Fruit fly (Drosophila melanogaster) whole organism, embryonic: ENCODE measurements around the gene Myo10A.
"Not testable (repeated sequence)": the region's sequence is repeated elsewhere in the genome, so short reads cannot be mapped to it uniquely, and the experiment has no call there.

Experiments
- ATbp ChIP-seq: fragments of 200-800 bp; sonication (Bioruptor generic); optimal IDR thresholded peaks from 2 replicates; lab custom pipeline; 2017; ENCODE audit warnings: missing biosample characterization, mild to moderate bottlenecking, missing genetic modification characterization, missing genetic modification reagents
- Blimp-1 ChIP-seq: fragments of 200-800 bp; sonication (Bioruptor generic); optimal IDR thresholded peaks from 3 replicates; lab custom pipeline; 2018; ENCODE audit warnings: missing biosample characterization, missing genetic modification characterization, mild to moderate bottlenecking, moderate library complexity, missing genetic modification reagents
- CG10267 ChIP-seq: fragments of 200-800 bp; sonication (Bioruptor generic); optimal IDR thresholded peaks from 2 replicates; lab custom pipeline; 2018; ENCODE audit warnings: missing biosample characterization, mild to moderate bottlenecking, missing genetic modification characterization, moderate library complexity
- CG10321 ChIP-seq: fragments of 200-800 bp; sonication (Bioruptor generic); IDR thresholded peaks from 2 replicates; pipeline ENCODE4 v1.3.6; 2022; ENCODE audit warnings: missing biosample characterization, missing genetic modification characterization
- CG10431 ChIP-seq: fragments of 200-800 bp; sonication (Bioruptor generic); optimal IDR thresholded peaks from 3 replicates; lab custom pipeline; 2018; ENCODE audit warnings: missing biosample characterization, mild to moderate bottlenecking, missing genetic modification characterization
- CG10979 ChIP-seq: fragments of 200-800 bp; sonication (Bioruptor generic); optimal IDR thresholded peaks from 2 replicates; lab custom pipeline; 2018; ENCODE audit warnings: missing biosample characterization, mild to moderate bottlenecking, missing genetic modification characterization, moderate library complexity
- CG11723 ChIP-seq: fragments of 200-800 bp; sonication (Bioruptor generic); optimal IDR thresholded peaks from 2 replicates; lab custom pipeline; 2017; ENCODE audit warnings: missing biosample characterization, mild to moderate bottlenecking, missing genetic modification characterization
- CG13424 ChIP-seq: fragments of 200-800 bp; sonication (Bioruptor generic); optimal IDR thresholded peaks from 2 replicates; lab custom pipeline; 2019; ENCODE audit warnings: missing biosample characterization, mild to moderate bottlenecking, missing genetic modification characterization, moderate library complexity
- CG14667 ChIP-seq: fragments of 200-800 bp; sonication (Bioruptor generic); IDR thresholded peaks from 2 replicates; pipeline ENCODE4 v1.3.6; 2022; ENCODE audit warnings: missing biosample characterization, missing genetic modification characterization
- CG17361 ChIP-seq: fragments of 200-800 bp; sonication (Bioruptor generic); IDR thresholded peaks from 3 replicates; pipeline ENCODE4 v1.3.6; 2022; ENCODE audit warnings: missing biosample characterization, missing genetic modification characterization
- CG32767 ChIP-seq: fragments of 200-800 bp; sonication (Bioruptor generic); IDR thresholded peaks from 2 replicates; pipeline ENCODE4 v1.3.6; 2022; ENCODE audit warnings: missing biosample characterization, missing genetic modification characterization
- CG33213 ChIP-seq: fragments of 200-800 bp; sonication (Bioruptor generic); optimal IDR thresholded peaks from 3 replicates; lab custom pipeline; 2016; ENCODE audit warnings: missing biosample characterization, missing genetic modification characterization
- CG4854 ChIP-seq: fragments of 200-800 bp; sonication (Bioruptor generic); optimal IDR thresholded peaks from 2 replicates; lab custom pipeline; 2016; ENCODE audit warnings: missing biosample characterization, missing genetic modification characterization, inconsistent platforms
- CG6683 ChIP-seq: fragments of 200-800 bp; sonication (Bioruptor generic); optimal IDR thresholded peaks from 2 replicates; lab custom pipeline; 2017; ENCODE audit warnings: missing biosample characterization, mild to moderate bottlenecking, missing genetic modification characterization, missing genetic modification reagents
- CG6791 ChIP-seq: fragments of 200-800 bp; sonication (Bioruptor generic); IDR thresholded peaks from 3 replicates; pipeline ENCODE4 v1.3.6; 2022; ENCODE audit warnings: missing biosample characterization, missing genetic modification characterization; ENCODE audit not compliant: partially characterized antibody
- CG8944 ChIP-seq: fragments of 200-800 bp; sonication (Bioruptor generic); optimal IDR thresholded peaks from 3 replicates; lab custom pipeline; 2016; ENCODE audit warnings: missing biosample characterization, missing genetic modification characterization
- D19A ChIP-seq: fragments of 200-800 bp; optimal IDR thresholded peaks from 3 replicates; lab custom pipeline; 2019; ENCODE audit warnings: missing biosample characterization, mild to moderate bottlenecking, missing genetic modification characterization, moderate library complexity
- Dbx ChIP-seq: fragments of 200-800 bp; sonication (Bioruptor generic); IDR thresholded peaks from 3 replicates; pipeline ENCODE4 v1.3.6; 2022; ENCODE audit warnings: missing biosample characterization, missing genetic modification characterization
- Drgx ChIP-seq: fragments of 200-800 bp; sonication (Bioruptor generic); IDR thresholded peaks from 2 replicates; pipeline ENCODE4 v1.3.6; 2022; ENCODE audit warnings: missing biosample characterization, missing genetic modification characterization
- H15 ChIP-seq: fragments of 200-800 bp; sonication (Bioruptor generic); IDR thresholded peaks from 3 replicates; pipeline ENCODE4 v1.3.6; 2022; ENCODE audit warnings: missing biosample characterization, missing genetic modification characterization
- HHEX ChIP-seq: fragments of 200-800 bp; sonication (Bioruptor generic); optimal IDR thresholded peaks from 3 replicates; lab custom pipeline; 2017; ENCODE audit warnings: missing biosample characterization, mild to moderate bottlenecking, missing genetic modification characterization, missing genetic modification reagents
- Jarid2 ChIP-seq: fragments of 200-800 bp; sonication (Bioruptor generic); optimal IDR thresholded peaks from 3 replicates; lab custom pipeline; 2017; ENCODE audit warnings: mild to moderate bottlenecking, missing biosample characterization, missing genetic modification reagents, missing genetic modification characterization
- Scr ChIP-seq: fragments of 200-800 bp; sonication (Bioruptor generic); IDR thresholded peaks from 2 replicates; pipeline ENCODE4 v1.3.6; 2022; ENCODE audit warnings: missing biosample characterization, missing genetic modification characterization; ENCODE audit not compliant: partially characterized antibody
- Sox100B ChIP-seq: fragments of 200-800 bp; sonication (Bioruptor generic); optimal IDR thresholded peaks from 3 replicates; lab custom pipeline; 2018; ENCODE audit warnings: missing biosample characterization, mild to moderate bottlenecking, missing genetic modification characterization
- Sox102F ChIP-seq: fragments of 200-800 bp; sonication (Bioruptor generic); optimal IDR thresholded peaks from 2 replicates; lab custom pipeline; 2018; ENCODE audit warnings: missing biosample characterization, mild to moderate bottlenecking, missing genetic modification characterization, moderate library complexity
- chm ChIP-seq: fragments of 200-800 bp; sonication (Bioruptor generic); IDR thresholded peaks from 2 replicates; pipeline ENCODE4 v1.3.6; 2022; ENCODE audit warnings: missing biosample characterization, missing genetic modification characterization
- dpn ChIP-seq, 2 experiments: fragments of 200-800 bp; sonication (Bioruptor generic); optimal IDR thresholded peaks; 3 replicates each; lab custom pipeline; 2016; ENCODE audit warnings: missing biosample characterization in 2 of 2, missing genetic modification characterization in 2 of 2
- ems ChIP-seq: fragments of 200-800 bp; sonication (Bioruptor generic); optimal IDR thresholded peaks from 3 replicates; lab custom pipeline; 2016; ENCODE audit warnings: missing biosample characterization, missing genetic modification characterization
- gro ChIP-seq: fragments of 200-800 bp; sonication (Bioruptor generic); optimal IDR thresholded peaks from 2 replicates; lab custom pipeline; 2016; ENCODE audit warnings: missing biosample characterization, missing genetic modification characterization
- ham ChIP-seq: fragments of 200-800 bp; sonication (Bioruptor generic); IDR thresholded peaks from 2 replicates; pipeline ENCODE4 v1.3.6; 2022; ENCODE audit warnings: missing biosample characterization, missing genetic modification characterization
- inv ChIP-seq: fragments of 200-800 bp; sonication (Bioruptor generic); IDR thresholded peaks from 2 replicates; pipeline ENCODE4 v1.3.6; 2022; ENCODE audit warnings: missing biosample characterization, missing genetic modification characterization; ENCODE audit not compliant: partially characterized antibody
- jigr1 ChIP-seq: fragments of 200-800 bp; sonication (Bioruptor generic); IDR thresholded peaks from 3 replicates; pipeline ENCODE4 v1.3.6; 2022; ENCODE audit warnings: missing biosample characterization, missing genetic modification characterization
- kah ChIP-seq: fragments of 200-800 bp; sonication (Bioruptor generic); optimal IDR thresholded peaks from 2 replicates; lab custom pipeline; 2018; ENCODE audit warnings: missing biosample characterization, mild to moderate bottlenecking, missing genetic modification characterization
- lmd ChIP-seq: fragments of 200-800 bp; sonication (Bioruptor generic); IDR thresholded peaks from 2 replicates; pipeline ENCODE4 v1.3.6; 2022; ENCODE audit warnings: missing biosample characterization, missing genetic modification characterization
- mam ChIP-seq: fragments of 200-800 bp; sonication (Bioruptor generic); optimal IDR thresholded peaks from 3 replicates; lab custom pipeline; 2016; ENCODE audit warnings: missing biosample characterization, missing genetic modification characterization
- mirr ChIP-seq: fragments of 200-800 bp; sonication (Bioruptor generic); optimal IDR thresholded peaks from 3 replicates; lab custom pipeline; 2018; ENCODE audit warnings: missing biosample characterization, mild to moderate bottlenecking, missing genetic modification characterization
- org-1 ChIP-seq: fragments of 200-800 bp; sonication (Bioruptor generic); optimal IDR thresholded peaks from 2 replicates; lab custom pipeline; 2017; ENCODE audit warnings: missing biosample characterization, missing genetic modification characterization
- sens ChIP-seq: fragments of 200-800 bp; sonication (Bioruptor generic); peaks from one replicate; lab custom pipeline; 2016; ENCODE audit warnings: missing biosample characterization, missing genetic modification characterization
- tio ChIP-seq: fragments of 200-800 bp; sonication (Bioruptor generic); optimal IDR thresholded peaks from 2 replicates; lab custom pipeline; 2017; ENCODE audit warnings: missing biosample characterization, missing genetic modification characterization, inconsistent platforms
- wor ChIP-seq: fragments of 200-800 bp; sonication (Bioruptor generic); IDR thresholded peaks from 2 replicates; pipeline ENCODE4 v1.3.6; 2022; ENCODE audit warnings: missing biosample characterization, missing genetic modification characterization

The Myo10A gene

DNA sequence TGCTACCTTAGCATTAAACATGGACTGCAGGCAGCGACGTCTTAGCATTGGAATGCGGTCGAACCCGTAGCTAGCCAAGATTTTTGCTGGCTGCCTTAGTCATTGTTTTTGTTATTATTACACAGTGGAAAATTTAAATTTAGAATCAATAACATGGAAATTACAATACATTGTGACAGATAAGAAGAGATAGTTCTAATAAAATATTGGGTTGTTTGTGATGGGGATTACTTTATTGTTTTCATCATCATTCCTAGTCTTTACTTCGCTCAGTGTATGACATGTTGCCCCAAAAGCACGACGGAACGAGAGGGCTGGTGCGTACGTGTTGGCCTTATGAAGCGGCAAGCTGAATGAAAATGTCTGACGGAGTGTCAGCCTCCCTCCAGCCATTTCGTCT is 6.0 kb downstream of the Myo10A start (continued):
- TF ChIP-seq CG10979 (tag; lab: Kevin White, UChicago) (peak; percentile 82), lmd (peak; percentile 80), wor (GFP tag; lab: Robert Waterston, UW) (peak; percentile 78), chm (peak; percentile 63; the same call in 1 of the 2 replicates), CG11723 (GFP tag; lab: Kevin White, UChicago) (peak; percentile 77), inv (GFP tag; lab: Robert Waterston, UW) (no peak)

DNA sequence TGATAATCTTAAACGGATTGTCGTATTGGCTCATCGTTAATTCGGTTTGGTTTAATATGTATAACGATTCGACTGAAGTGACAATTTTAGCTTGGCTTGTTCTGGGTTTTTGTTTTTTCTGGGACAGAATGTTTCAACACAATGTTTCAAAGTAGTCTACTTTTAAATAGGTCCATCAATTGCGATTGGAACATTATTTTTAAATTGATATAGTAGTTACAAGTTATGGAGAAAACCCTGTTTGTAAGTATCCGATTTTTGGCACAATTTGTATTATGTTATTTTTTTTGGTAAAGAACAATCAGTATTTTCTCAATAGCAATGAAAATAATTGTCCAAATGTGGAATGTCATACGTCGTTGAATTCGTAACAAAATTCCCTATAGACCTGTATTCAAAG is 20.3 kb downstream of the Myo10A start, which contains the start of gene Rab9Fa:
Gene Rab9Fa (minus strand): TSS at position 101 of the 400 bp plus-strand sequence.
- not testable (repeated sequence) for TF ChIP-seq Dbx; ems (GFP tag; lab: Kevin White, UChicago); jigr1 (GFP tag; lab: Robert Waterston, UW)

DNA sequence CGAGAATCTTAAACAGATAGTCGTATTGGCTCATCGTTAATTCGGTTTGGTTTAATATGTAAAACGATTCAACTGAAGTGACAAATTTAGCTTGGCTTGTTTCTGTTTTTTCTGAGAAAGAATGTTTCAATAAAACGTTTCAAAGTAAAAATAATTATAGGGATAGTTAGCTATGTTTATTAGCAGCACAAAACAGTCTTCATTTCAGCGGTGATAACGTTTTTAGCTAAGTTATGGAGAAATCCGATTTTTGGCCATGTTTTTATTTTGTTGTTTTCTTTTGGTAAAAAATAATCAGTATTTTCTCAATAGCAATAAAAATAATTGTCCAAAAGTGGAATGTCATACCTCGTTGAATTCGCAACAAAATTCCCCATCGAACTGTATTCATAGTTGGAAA is 21.7 kb downstream of the Myo10A start, which contains the start of gene Rab9Fb:
Gene Rab9Fb (minus strand): TSS at position 101 of the 400 bp plus-strand sequence.
- TF ChIP-seq CG10431 (GFP tag; lab: Kevin White, UChicago) (no peak), Jarid2 (GFP tag; lab: Kevin White, UChicago) (no peak), CG10979 (tag; lab: Kevin White, UChicago) (no peak), D19A (tag; lab: Kevin White, UChicago) (no peak), CG4854 (GFP tag; lab: Kevin White, UChicago) (no peak)

DNA sequence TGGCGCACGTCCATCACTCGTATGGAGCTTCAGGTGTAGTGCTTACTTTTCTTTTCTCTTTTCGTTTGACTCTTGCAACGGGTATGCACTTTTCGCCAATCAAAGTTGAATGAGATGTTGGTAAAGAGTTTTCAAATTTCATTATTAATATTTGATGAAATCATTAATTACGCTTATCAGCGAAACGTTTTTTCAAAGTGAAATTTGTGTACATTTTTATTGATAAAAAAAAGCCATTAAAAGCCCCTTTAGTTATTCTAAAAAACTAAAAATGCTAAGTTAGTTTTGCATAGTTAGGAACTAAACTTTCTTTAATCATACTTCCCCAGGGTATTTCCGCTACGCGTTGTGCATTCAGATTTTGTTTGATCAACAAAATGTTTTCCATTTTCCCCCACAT is 22.6 kb downstream of the Myo10A start:
- TF ChIP-seq Sox102F (GFP tag; lab: Kevin White, UChicago) (peak; percentile 57), ATbp (GFP tag; lab: Kevin White, UChicago) (peak; percentile 15), Scr (GFP tag; lab: Robert Waterston, UW) (no peak), Blimp-1 (peak; percentile 23), lmd (no peak), gro (no peak), CG6791 (GFP tag; lab: Robert Waterston, UW) (no peak), sens (peak; percentile 39)
- TF ChIP-seq, all 482 proteins: peak for 4

DNA sequence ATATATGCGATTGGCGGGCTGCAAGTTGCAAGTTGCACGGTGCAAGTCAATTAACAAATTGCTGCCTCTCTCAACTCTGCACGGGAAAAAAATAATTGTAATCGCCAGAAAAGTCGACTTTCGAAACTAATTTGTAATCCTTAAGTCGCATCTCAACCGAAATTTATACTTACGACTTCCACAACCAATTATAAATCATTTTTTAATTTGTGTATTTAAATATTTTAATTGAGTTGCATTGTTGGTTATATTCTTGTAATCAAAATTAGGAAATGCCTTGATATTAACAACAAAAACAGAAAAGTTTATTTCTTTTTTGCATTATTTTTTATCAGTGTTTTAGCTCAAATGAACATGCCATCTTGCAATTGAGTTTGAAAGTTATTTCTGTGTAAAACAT is 29.3 kb downstream of the Myo10A start:
- TF ChIP-seq Drgx, result peak; percentile 16; the same call in 1 of the 2 replicates
- no peak for TF ChIP-seq ham (GFP tag; lab: Robert Waterston, UW)

DNA sequence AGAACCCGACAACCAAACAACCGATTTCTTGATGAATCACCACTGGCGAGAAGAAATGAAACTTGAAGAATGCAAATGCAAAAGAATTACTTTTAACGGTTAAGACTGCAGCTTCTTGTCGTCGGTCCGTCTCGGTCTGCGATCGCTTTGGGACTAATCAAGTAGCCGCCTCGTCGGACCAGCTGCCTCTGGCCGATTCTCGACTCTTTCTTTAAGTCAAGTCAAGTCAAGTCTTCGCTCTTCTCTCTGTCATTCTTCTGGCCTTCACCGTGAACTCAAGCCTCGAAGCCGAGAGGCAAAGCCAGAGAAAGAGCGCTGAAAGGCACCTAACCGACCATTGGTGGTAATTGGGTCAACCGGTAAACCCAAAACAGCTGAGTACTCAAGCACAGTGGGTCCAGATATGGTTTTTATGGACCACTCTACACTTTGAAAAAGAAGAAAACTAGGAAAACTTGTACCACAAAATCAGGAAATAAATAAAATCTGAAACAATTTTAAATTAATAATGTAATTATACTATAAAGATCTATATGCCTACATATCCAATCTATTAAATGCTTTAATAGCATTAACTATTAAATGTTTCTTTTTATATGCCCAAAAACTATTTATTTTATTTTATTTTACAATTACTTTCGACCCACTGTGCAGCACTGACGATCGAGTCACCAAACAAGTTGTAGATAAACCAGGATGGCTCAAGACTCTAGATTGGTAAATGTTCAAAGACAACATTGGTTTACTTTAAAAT is 36.5 kb downstream of the Myo10A start, which contains the start of gene C901:
Gene C901 (minus strand): TSS at position 157 of the 754 bp plus-strand sequence.
- peak in 1 of 2 experiments; percentile 63 for TF ChIP-seq dpn (GFP tag; optimal IDR thresholded peaks at IDR 0.05; lab: Kevin White, UChicago)
- no peak for TF ChIP-seq CG8944 (GFP tag; lab: Kevin White, UChicago)
- TF ChIP-seq CG14667 (GFP tag; lab: Robert Waterston, UW), result peak; percentile 16; the same call in 1 of the 2 replicates
- no peak for TF ChIP-seq mam
- peak; percentile 62; the same call in 1 of the 2 replicates for TF ChIP-seq CG32767 (GFP tag; lab: Robert Waterston, UW)
- peak; percentile 25 for TF ChIP-seq CG6683
- TF ChIP-seq CG17361 (GFP tag; lab: Robert Waterston, UW), result peak; percentile 89
- peak; percentile 72 for TF ChIP-seq CG10267 (tag; lab: Kevin White, UChicago)
- TF ChIP-seq org-1, result peak; percentile 41
- TF ChIP-seq CG13424 (tag; lab: Kevin White, UChicago), result peak; percentile 83
- peak; percentile 61 for TF ChIP-seq tio (GFP tag; lab: Kevin White, UChicago)
- 0 out of 3 replicates have a peak, but pooled peaks have one; percentile 15 for TF ChIP-seq H15 (GFP tag; lab: Robert Waterston, UW)
- peak; percentile 9 for TF ChIP-seq kah (GFP tag; lab: Kevin White, UChicago)
- no peak for TF ChIP-seq mirr (GFP tag; lab: Kevin White, UChicago)
- no peak for TF ChIP-seq CG33213 (GFP tag; lab: Kevin White, UChicago)
- TF ChIP-seq CG10321, result no peak
- peak; percentile 23 for TF ChIP-seq HHEX
- TF ChIP-seq Sox100B (GFP tag; lab: Kevin White, UChicago), result peak; percentile 84
